Worm (Caenorhabditis elegans): ENCODE results near the gene srx-78.

DNA sequence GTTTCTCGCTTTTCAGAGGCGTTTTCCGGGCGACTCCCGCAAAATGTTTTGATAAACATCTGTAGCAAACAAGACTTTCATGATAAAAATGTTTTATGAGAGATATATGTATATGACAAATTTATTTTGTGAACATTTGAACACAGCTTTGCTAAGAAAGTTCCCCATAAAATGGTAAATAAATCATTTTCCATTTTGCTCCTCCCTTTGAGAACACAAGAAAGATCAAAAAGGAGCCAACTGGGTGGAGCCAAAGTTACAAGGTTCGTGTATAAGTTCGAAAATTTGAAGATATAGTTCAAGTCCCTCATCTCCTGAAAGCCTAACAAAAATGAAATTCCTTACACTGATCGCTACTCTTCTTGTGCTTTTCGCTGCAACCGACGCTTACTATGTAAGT is 4.4 kb upstream of the srx-78 start, which contains the start of gene C01G10.17:
- TF ChIP-seq snpc-4 (tag; optimal IDR thresholded peaks at IDR 0.05) = no peak
- no peak for TF ChIP-seq nhr-77 (tag; optimal IDR thresholded peaks at IDR 0.05)
- TF ChIP-seq egl-27 (tag; optimal IDR thresholded peaks at IDR 0.05) = no peak
- TF ChIP-seq jun-1 (tag; optimal IDR thresholded peaks at IDR 0.05) = no peak
- no peak for TF ChIP-seq ceh-9 (tag; optimal IDR thresholded peaks at IDR 0.05)
- TF ChIP-seq elt-1 (tag; optimal IDR thresholded peaks at IDR 0.05) = no peak
